Worm (Caenorhabditis elegans) whole organism, L1 larva: Measurements from ENCODE around the gene C16C10.2.

ENCODE experiments used
- C04F5.9 ChIP-seq: sonication (generic microtip); optimal IDR thresholded peaks from 2 replicates; lab custom pipeline; 2016; ENCODE audit warnings: missing genetic modification characterization, missing compliant biosample characterization
- aha-1 ChIP-seq: fragments of 150-350 bp; optimal IDR thresholded peaks from 2 replicates; lab custom pipeline; 2014; ENCODE audit warnings: missing biosample characterization, missing genetic modification characterization
- alr-1 ChIP-seq: fragments of 200-800 bp; sonication (Bioruptor generic); optimal IDR thresholded peaks from 2 replicates; lab custom pipeline; 2018; ENCODE audit warnings: borderline replicate concordance, mild to moderate bottlenecking, missing genetic modification characterization, missing compliant biosample characterization
- aly-2 ChIP-seq: fragments of 150-350 bp; optimal IDR thresholded peaks from 2 replicates; lab custom pipeline; 2014; ENCODE audit warnings: missing biosample characterization, missing genetic modification characterization
- blmp-1 ChIP-seq: fragments of 150-350 bp; optimal IDR thresholded peaks from 2 replicates; lab custom pipeline; 2014; ENCODE audit warnings: missing biosample characterization, missing genetic modification characterization
- ceh-63 ChIP-seq: fragments of 200-800 bp; sonication (Bioruptor generic); optimal IDR thresholded peaks from 2 replicates; lab custom pipeline; 2018; ENCODE audit warnings: mild to moderate bottlenecking, missing genetic modification characterization, missing compliant biosample characterization
- ceh-8 ChIP-seq: fragments of 200-800 bp; sonication (Bioruptor generic); optimal IDR thresholded peaks from 2 replicates; lab custom pipeline; 2018; ENCODE audit warnings: mild to moderate bottlenecking, missing genetic modification characterization, moderate library complexity, missing compliant biosample characterization
- ceh-82 ChIP-seq, 3 experiments: fragments of 150-350 bp in 1 of 3; sonication (generic microtip) in 2 of 3; optimal IDR thresholded peaks; 2 replicates each; lab custom pipeline; 2014 to 2017; ENCODE audit warnings: missing biosample characterization in 3 of 3, missing genetic modification characterization in 3 of 3
- ceh-88 ChIP-seq: fragments of 200-800 bp; sonication (Bioruptor generic); IDR thresholded peaks from 2 replicates; pipeline ENCODE4 v1.3.6; 2022; ENCODE audit warnings: missing genetic modification characterization, missing compliant biosample characterization
- ceh-90 ChIP-seq: sonication (generic microtip); optimal IDR thresholded peaks from 2 replicates; lab custom pipeline; 2016; ENCODE audit warnings: missing genetic modification characterization, missing compliant biosample characterization
- dpl-1 ChIP-seq, 3 experiments: fragments of 150-350 bp in 2 of 3; sonication (generic microtip) in 1 of 3; optimal IDR thresholded peaks; 2 replicates each; lab custom pipeline; 2014 to 2017; ENCODE audit warnings: missing biosample characterization in 3 of 3, missing genetic modification characterization in 3 of 3, missing genetic modification reagents in 3 of 3
- dsc-1 ChIP-seq: sonication (generic microtip); optimal IDR thresholded peaks from 2 replicates; lab custom pipeline; 2016; ENCODE audit warnings: mild to moderate bottlenecking, missing genetic modification characterization, missing compliant biosample characterization
- egl-13 ChIP-seq: sonication (generic microtip); optimal IDR thresholded peaks from 2 replicates; lab custom pipeline; 2016; ENCODE audit warnings: missing genotype, missing genetic modification reagents, missing genetic modification characterization, missing compliant biosample characterization
- egl-27 ChIP-seq, 2 experiments: fragments of 150-350 bp in 1 of 2; sonication (generic microtip); optimal IDR thresholded peaks; 3 replicates each; lab custom pipeline; 2017 to 2018; ENCODE audit warnings: missing biosample characterization in 2 of 2, missing genetic modification characterization in 2 of 2, missing genetic modification reagents in 2 of 2
- elt-3 ChIP-seq, 6 experiments: fragments of 150-350 bp in 1 of 6; sonication (generic microtip); optimal IDR thresholded peaks; 2 replicates each; lab custom pipeline; 2017 to 2018; ENCODE audit warnings: missing biosample characterization in 6 of 6, missing genetic modification characterization in 6 of 6, inconsistent platforms in 1 of 6
- fkh-8 ChIP-seq: sonication (generic microtip); optimal IDR thresholded peaks from 2 replicates; lab custom pipeline; 2016; ENCODE audit warnings: mild to moderate bottlenecking, missing genetic modification characterization, missing compliant biosample characterization
- fos-1 ChIP-seq: fragments of 150-350 bp; optimal IDR thresholded peaks from 2 replicates; lab custom pipeline; 2014; ENCODE audit warnings: missing biosample characterization, missing genetic modification characterization
- grh-1 ChIP-seq: fragments of 200-800 bp; sonication (Bioruptor generic); IDR thresholded peaks from 2 replicates; pipeline ENCODE4 v1.3.6; 2022; ENCODE audit warnings: missing genetic modification reagents, missing genetic modification characterization, missing compliant biosample characterization
- hlh-4 ChIP-seq: sonication (generic microtip); optimal IDR thresholded peaks from 2 replicates; lab custom pipeline; 2016; ENCODE audit warnings: mild to moderate bottlenecking, missing genetic modification characterization, missing compliant biosample characterization
- hpl-2 ChIP-seq: fragments of 150-350 bp; optimal IDR thresholded peaks from 2 replicates; lab custom pipeline; 2014; ENCODE audit warnings: missing biosample characterization, missing genetic modification reagents, missing genetic modification characterization
- irx-1 ChIP-seq: sonication (generic microtip); optimal IDR thresholded peaks from 2 replicates; lab custom pipeline; 2016; ENCODE audit warnings: missing genetic modification characterization, missing compliant biosample characterization
- isw-1 ChIP-seq: fragments of 200-800 bp; sonication (Bioruptor generic); IDR thresholded peaks from 2 replicates; pipeline ENCODE4 v1.3.6; 2022; ENCODE audit warnings: missing genetic modification characterization, missing compliant biosample characterization
- lin-13 ChIP-seq: fragments of 150-350 bp; optimal IDR thresholded peaks from 2 replicates; lab custom pipeline; 2014; ENCODE audit warnings: missing biosample characterization, missing genetic modification reagents, missing genetic modification characterization
- lin-15B ChIP-seq: fragments of 150-350 bp; sonication (generic microtip); optimal IDR thresholded peaks from 3 replicates; lab custom pipeline; 2014; ENCODE audit warnings: missing biosample characterization, missing genetic modification characterization
- lir-3 ChIP-seq: sonication (generic microtip); optimal IDR thresholded peaks from 2 replicates; lab custom pipeline; 2016; ENCODE audit warnings: mild to moderate bottlenecking, missing genetic modification characterization, moderate library complexity, missing compliant biosample characterization; ENCODE audit not compliant: poor library complexity
- lsy-2 ChIP-seq, 2 experiments: fragments of 150-350 bp; optimal IDR thresholded peaks; 2 replicates each; lab custom pipeline; 2014; ENCODE audit warnings: missing biosample characterization in 2 of 2, missing genetic modification characterization in 2 of 2
- mab-9 ChIP-seq: fragments of 200-800 bp; sonication (Bioruptor generic); IDR thresholded peaks from 2 replicates; pipeline ENCODE4 v1.3.6; 2022; ENCODE audit warnings: missing genetic modification reagents, missing genetic modification characterization, missing compliant biosample characterization
- mef-2 ChIP-seq: fragments of 150-350 bp; optimal IDR thresholded peaks from 2 replicates; lab custom pipeline; 2014; ENCODE audit warnings: missing biosample characterization, missing genetic modification characterization
- mep-1 ChIP-seq: fragments of 150-350 bp; optimal IDR thresholded peaks from 2 replicates; lab custom pipeline; 2014; ENCODE audit warnings: missing biosample characterization, missing genetic modification characterization
- nhr-11 ChIP-seq: fragments of 150-350 bp; optimal IDR thresholded peaks from 2 replicates; lab custom pipeline; 2014; ENCODE audit warnings: missing biosample characterization, missing genetic modification characterization
- nhr-12 ChIP-seq: sonication (generic microtip); optimal IDR thresholded peaks from 2 replicates; lab custom pipeline; 2017; ENCODE audit warnings: missing biosample characterization, missing genetic modification characterization
- nhr-20 ChIP-seq: sonication (generic microtip); optimal IDR thresholded peaks from 2 replicates; lab custom pipeline; 2016; ENCODE audit warnings: mild to moderate bottlenecking, missing genetic modification characterization, missing compliant biosample characterization
- nhr-71 ChIP-seq: sonication (generic microtip); optimal IDR thresholded peaks from 2 replicates; lab custom pipeline; 2016; ENCODE audit warnings: mild to moderate bottlenecking, missing genetic modification characterization, moderate library complexity, missing compliant biosample characterization
- nhr-76 ChIP-seq: sonication (generic microtip); optimal IDR thresholded peaks from 2 replicates; lab custom pipeline; 2017; ENCODE audit warnings: missing biosample characterization, missing genetic modification characterization
- nhr-77 ChIP-seq: fragments of 150-350 bp; optimal IDR thresholded peaks from 2 replicates; lab custom pipeline; 2014; ENCODE audit warnings: missing biosample characterization, missing genetic modification characterization
- nhr-84 ChIP-seq: sonication (generic microtip); optimal IDR thresholded peaks from 2 replicates; lab custom pipeline; 2017; ENCODE audit warnings: missing biosample characterization, missing genetic modification characterization
- pax-3 ChIP-seq: fragments of 200-800 bp; sonication (Bioruptor generic); optimal IDR thresholded peaks from 2 replicates; lab custom pipeline; 2018; ENCODE audit warnings: mild to moderate bottlenecking, missing genetic modification characterization, moderate library complexity, missing compliant biosample characterization
- pqm-1 ChIP-seq: sonication (generic microtip); optimal IDR thresholded peaks from 3 replicates; lab custom pipeline; 2017; ENCODE audit warnings: missing biosample characterization, missing genetic modification characterization
- rnt-1 ChIP-seq: sonication (generic microtip); optimal IDR thresholded peaks from 2 replicates; lab custom pipeline; 2016; ENCODE audit warnings: mild to moderate bottlenecking, missing genetic modification characterization, moderate library complexity, missing compliant biosample characterization
- snpc-4 ChIP-seq: fragments of 150-350 bp; optimal IDR thresholded peaks from 2 replicates; lab custom pipeline; 2014; ENCODE audit warnings: missing biosample characterization, missing genetic modification characterization
- snu-23 ChIP-seq: sonication (generic microtip); optimal IDR thresholded peaks from 2 replicates; lab custom pipeline; 2016; ENCODE audit warnings: missing genetic modification characterization, missing compliant biosample characterization
- sox-4 ChIP-seq: sonication (generic microtip); optimal IDR thresholded peaks from 2 replicates; lab custom pipeline; 2016; ENCODE audit warnings: missing genetic modification characterization, missing compliant biosample characterization
- sptf-1 ChIP-seq: fragments of 150-350 bp; optimal IDR thresholded peaks from 2 replicates; lab custom pipeline; 2014; ENCODE audit warnings: missing biosample characterization, missing genetic modification characterization
- sup-37 ChIP-seq: fragments of 200-800 bp; sonication (Bioruptor generic); optimal IDR thresholded peaks from 2 replicates; lab custom pipeline; 2018; ENCODE audit warnings: mild to moderate bottlenecking, missing genetic modification characterization, missing compliant biosample characterization
- swsn-7 ChIP-seq: sonication (generic microtip); optimal IDR thresholded peaks from 2 replicates; lab custom pipeline; 2016; ENCODE audit warnings: missing genetic modification characterization, missing compliant biosample characterization
- tbx-2 ChIP-seq: sonication (generic microtip); optimal IDR thresholded peaks from 2 replicates; lab custom pipeline; 2016; ENCODE audit warnings: missing genetic modification characterization, missing compliant biosample characterization
- tlp-1 ChIP-seq: fragments of 150-350 bp; optimal IDR thresholded peaks from 2 replicates; lab custom pipeline; 2014; ENCODE audit warnings: missing biosample characterization, missing genetic modification characterization
- unc-30 ChIP-seq: sonication (generic microtip); optimal IDR thresholded peaks from 2 replicates; lab custom pipeline; 2017; ENCODE audit warnings: missing biosample characterization, missing genetic modification characterization
- vab-15 ChIP-seq: sonication (generic microtip); optimal IDR thresholded peaks from 2 replicates; lab custom pipeline; 2017; ENCODE audit warnings: missing genotype, mild to moderate bottlenecking, missing genetic modification characterization, missing compliant biosample characterization
- xbp-1 ChIP-seq: sonication (generic microtip); optimal IDR thresholded peaks from 2 replicates; lab custom pipeline; 2016; ENCODE audit warnings: missing genetic modification characterization, missing compliant biosample characterization
- zip-4 ChIP-seq: fragments of 200-800 bp; sonication (Bioruptor generic); optimal IDR thresholded peaks from 2 replicates; lab custom pipeline; 2018; ENCODE audit warnings: mild to moderate bottlenecking, missing genetic modification characterization, moderate library complexity, missing compliant biosample characterization
- ztf-4 ChIP-seq: fragments of 150-350 bp; optimal IDR thresholded peaks from 2 replicates; lab custom pipeline; 2014; ENCODE audit warnings: missing biosample characterization, missing genetic modification characterization

C16C10.2 gene

DNA sequence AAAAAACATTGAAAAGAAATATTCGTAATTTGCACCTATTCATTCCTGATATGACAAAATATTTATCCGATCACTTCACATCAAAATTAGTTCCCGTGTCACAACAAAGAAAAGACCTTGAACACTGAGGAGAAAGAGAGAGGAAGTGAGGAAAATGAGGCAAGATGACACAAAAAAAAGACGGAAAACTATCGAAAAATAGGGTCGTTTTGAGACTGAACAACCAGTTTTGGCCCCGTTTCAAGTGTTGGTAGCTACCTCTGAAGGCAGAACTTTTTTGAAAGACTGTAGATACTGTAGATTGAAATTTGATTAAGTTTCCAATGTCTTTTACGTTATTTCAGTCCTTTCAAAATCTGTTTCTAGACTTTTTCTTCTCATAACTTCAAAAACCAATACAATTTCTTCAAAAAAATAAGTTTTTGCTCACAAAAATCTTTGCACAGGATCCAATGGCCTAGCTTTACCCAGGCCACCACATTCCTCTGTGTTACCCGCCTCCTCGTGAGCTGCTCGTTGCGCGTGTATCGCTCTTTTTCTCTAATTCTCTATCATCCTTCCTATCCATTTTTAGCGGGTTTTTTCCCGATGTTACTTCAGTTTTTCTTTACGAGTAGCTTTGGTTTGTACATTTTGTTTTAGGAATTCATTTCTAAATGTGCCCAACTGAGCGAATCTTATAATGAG, 18.0 kb upstream of the C16C10.2 start (continued):
- TF ChIP-seq nhr-20 (tag; lab: Kevin White, UChicago), result peak; percentile 50
- peak; percentile 47 to 71 (median 47) for TF ChIP-seq dpl-1 (GFP tag; optimal IDR thresholded peaks at IDR 0.05; lab: Kevin White, UChicago)
- no peak for TF ChIP-seq ztf-4 (tag; lab: Kevin White, UChicago)
- TF ChIP-seq ceh-63 (GFP tag; lab: Kevin White, UChicago), result no peak
- TF ChIP-seq C04F5.9 (tag; lab: Kevin White, UChicago), result no peak
- TF ChIP-seq nhr-76 (tag; lab: Kevin White, UChicago), result no peak
- TF ChIP-seq nhr-11, result no peak
- TF ChIP-seq ceh-8 (GFP tag; lab: Kevin White, UChicago), result no peak
- no peak for TF ChIP-seq mef-2 (tag; lab: Kevin White, UChicago)
- no peak for TF ChIP-seq elt-3 (tag; optimal IDR thresholded peaks at IDR 0.05; lab: Kevin White, UChicago)
- no peak for TF ChIP-seq nhr-84 (tag; lab: Kevin White, UChicago)
- TF ChIP-seq swsn-7 (tag; lab: Kevin White, UChicago), result peak; percentile 55
- TF ChIP-seq aha-1 (tag; lab: Kevin White, UChicago), result no peak
- peak; percentile 85 for TF ChIP-seq fkh-8
- TF ChIP-seq snpc-4 (tag; lab: Kevin White, UChicago), result peak; percentile 51
- peak; percentile 68 to 78 for TF ChIP-seq lsy-2 (tag; optimal IDR thresholded peaks at IDR 0.05; lab: Kevin White, UChicago)
- no peak for TF ChIP-seq hlh-4 (tag; lab: Kevin White, UChicago)
- TF ChIP-seq tlp-1 (tag; lab: Kevin White, UChicago), result no peak
- TF ChIP-seq egl-13 (tag; lab: Kevin White, UChicago), result peak; percentile 24
- peak; percentile 15 for TF ChIP-seq sox-4 (tag; lab: Kevin White, UChicago)
- TF ChIP-seq ceh-90 (tag; lab: Kevin White, UChicago), result peak; percentile 82
- TF ChIP-seq xbp-1 (tag; lab: Kevin White, UChicago), result no peak
- no peak for TF ChIP-seq nhr-12 (tag; lab: Kevin White, UChicago)
- peak; percentile 56 for TF ChIP-seq mep-1 (tag; lab: Kevin White, UChicago)
- peak; percentile 60 for TF ChIP-seq snu-23 (GFP tag; lab: Kevin White, UChicago)
- no peak for TF ChIP-seq unc-30 (tag; lab: Kevin White, UChicago)
- peak; percentile 15 for TF ChIP-seq zip-4 (GFP tag; lab: Kevin White, UChicago)
- peak; percentile 84 for TF ChIP-seq nhr-71 (tag; lab: Kevin White, UChicago)
- no peak for TF ChIP-seq vab-15 (tag; lab: Kevin White, UChicago)
- no peak for TF ChIP-seq sup-37 (GFP tag; lab: Kevin White, UChicago)
- no peak for TF ChIP-seq alr-1 (tag; lab: Kevin White, UChicago)
- peak; percentile 18 to 85 (median 30) for TF ChIP-seq ceh-82 (tag; optimal IDR thresholded peaks at IDR 0.05; lab: Kevin White, UChicago)
- TF ChIP-seq lir-3 (tag; lab: Kevin White, UChicago), result peak; percentile 88
- no peak for TF ChIP-seq egl-27 (tag; optimal IDR thresholded peaks at IDR 0.05; lab: Kevin White, UChicago)
- TF ChIP-seq pqm-1 (tag; lab: Kevin White, UChicago), result no peak
- TF ChIP-seq nhr-77 (tag; lab: Kevin White, UChicago), result peak; percentile 2
- TF ChIP-seq blmp-1, result no peak
- TF ChIP-seq dsc-1, result peak; percentile 40
- TF ChIP-seq lin-13 (GFP tag; lab: Kevin White, UChicago), result no peak
- TF ChIP-seq ceh-88 (GFP tag; lab: Robert Waterston, UW), result peak; percentile 38; the same call in 1 of the 2 replicates
- no peak for TF ChIP-seq aly-2 (tag; lab: Kevin White, UChicago)
- TF ChIP-seq tbx-2 (tag; lab: Kevin White, UChicago), result peak; percentile 65
- peak; percentile 92 for TF ChIP-seq rnt-1 (tag; lab: Kevin White, UChicago)
- no peak for TF ChIP-seq grh-1
- no peak for TF ChIP-seq hpl-2
- peak; percentile 3 for TF ChIP-seq fos-1
- peak; percentile 71 for TF ChIP-seq irx-1 (tag; lab: Kevin White, UChicago)
- TF ChIP-seq mab-9, result no peak
- TF ChIP-seq sptf-1 (tag; lab: Kevin White, UChicago), result no peak
- TF ChIP-seq isw-1 (GFP tag; lab: Robert Waterston, UW), result peak; percentile 69
- TF ChIP-seq lin-15B (tag; lab: Kevin White, UChicago), result peak; percentile 59
- peak; percentile 64 for TF ChIP-seq pax-3 (tag; lab: Kevin White, UChicago)
